Fruit fly (Drosophila melanogaster) S2 (cell line): ENCODE results near the gene CG14017.

ENCODE experiments used
- CG8478 ChIP-seq: fragments of >200 bp; optimal IDR thresholded peaks from 2 replicates; lab custom pipeline; 2018
- CTCF ChIP-seq, 2 experiments: fragments of >200 bp; optimal IDR thresholded peaks; 2 replicates each; lab custom pipeline; 2018

DNA sequence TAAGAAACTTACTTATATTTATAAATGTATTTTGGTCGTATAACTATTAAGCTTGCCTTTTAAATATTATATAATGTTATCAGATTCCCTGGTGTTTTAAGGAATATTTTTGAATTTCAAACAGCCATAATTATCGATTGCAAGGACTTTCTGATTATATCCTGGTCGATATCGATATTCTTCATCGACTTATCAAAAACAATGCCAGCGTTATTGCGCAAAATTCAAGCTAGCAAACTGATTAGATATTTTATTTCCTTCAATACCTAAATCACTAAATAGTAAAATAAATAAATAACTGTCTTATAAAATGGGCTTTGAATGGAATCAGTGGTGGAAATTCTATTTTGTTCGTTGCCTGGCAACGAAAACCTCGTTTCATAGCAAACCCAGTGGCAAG is 36.3 kb upstream of the CG14017 start, which contains the start of gene CG14020:
- TF ChIP-seq CG8478 (lab: Kevin White, UChicago) (no peak), CTCF (optimal IDR thresholded peaks at IDR 0.05; lab: Kevin White, UChicago) (no peak)
